Worm (Caenorhabditis elegans): Measurements from ENCODE around the gene fbxa-13.

Gene fbxa-13

DNA sequence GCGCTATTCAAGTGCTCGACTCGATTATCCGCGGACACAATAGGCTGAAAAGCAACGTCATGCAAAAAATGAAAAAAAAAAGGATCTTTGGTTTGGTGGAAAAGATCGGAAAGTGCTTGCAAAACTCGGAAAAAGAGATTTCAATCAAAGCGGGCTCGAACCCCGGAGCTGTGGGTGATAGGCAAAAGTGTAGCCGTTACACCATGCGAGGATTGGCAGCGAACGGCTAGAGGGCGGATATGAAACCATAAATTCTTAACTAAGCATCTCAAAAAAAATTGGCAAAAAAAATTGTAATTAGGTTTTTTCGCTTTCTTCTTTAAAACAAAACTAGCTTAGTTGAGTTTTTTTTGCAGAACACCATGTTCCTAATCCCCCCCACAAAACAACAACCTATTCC is 38.8 kb upstream of the fbxa-13 start (continued):
- no peak for TF ChIP-seq daf-12 (tag; optimal IDR thresholded peaks at IDR 0.05)
- TF ChIP-seq lim-7 (GFP tag; IDR thresholded peaks at IDR 0.05): no peak; the same call in none of the 2 replicates
- no peak for TF ChIP-seq nhr-25 (tag; optimal IDR thresholded peaks at IDR 0.05; ENCODE audit: borderline replicate concordance, insufficient read depth)
- TF ChIP-seq snpc-1.2 (GFP tag; IDR thresholded peaks at IDR 0.05): no peak
- TF ChIP-seq ZK546.5 (tag; optimal IDR thresholded peaks at IDR 0.05): no peak
- TF ChIP-seq lin-29 (GFP tag; IDR thresholded peaks at IDR 0.05): no peak

DNA sequence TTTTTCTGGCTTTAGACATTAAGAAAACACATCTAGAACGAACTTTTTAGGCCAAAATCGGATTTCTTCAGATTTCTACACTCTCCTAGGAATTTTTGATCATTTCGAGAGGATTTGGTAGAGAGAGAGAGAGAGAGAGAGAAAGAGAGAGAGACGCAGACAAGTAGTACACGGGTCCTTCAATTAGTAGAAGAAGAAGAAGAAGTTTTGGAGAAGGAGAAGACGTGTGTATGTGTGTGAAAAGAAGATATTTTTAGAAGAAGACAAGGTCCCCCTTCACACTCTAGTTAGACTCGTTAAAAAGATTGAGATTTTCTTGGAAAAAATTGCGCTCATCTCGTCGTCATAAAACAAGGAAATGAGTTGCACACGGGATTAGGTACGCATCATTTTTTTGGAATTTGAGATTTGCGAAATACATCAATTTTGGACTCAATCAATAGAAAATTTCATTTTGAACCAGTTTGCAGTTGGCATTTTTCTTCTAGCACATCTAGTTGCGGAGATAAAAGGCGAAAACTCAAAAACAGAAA is 37.9 kb upstream of the fbxa-13 start:
- no peak for TF ChIP-seq nhr-10 (tag; optimal IDR thresholded peaks at IDR 0.05)
- TF ChIP-seq aha-1 (tag): peak; percentile 51

DNA sequence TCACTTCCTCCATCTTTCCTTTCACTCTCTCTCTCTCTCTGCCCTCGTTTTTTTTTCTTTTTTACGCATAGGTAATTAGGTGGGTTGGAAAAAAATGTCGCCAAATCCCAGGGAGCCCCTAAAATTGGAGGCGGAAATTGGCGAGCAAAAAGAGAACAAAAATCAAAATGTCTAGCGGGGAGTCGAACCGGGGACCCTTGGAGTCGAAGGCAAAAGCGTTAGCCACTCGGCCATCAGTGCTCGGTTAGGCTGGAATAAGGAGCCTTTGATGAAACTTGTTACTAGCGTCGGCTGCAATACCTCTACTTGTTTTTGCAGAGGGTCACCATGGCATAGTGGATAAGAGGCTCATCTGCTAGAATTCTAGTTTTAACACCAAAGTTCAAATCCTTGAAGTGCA is 37.4 kb upstream of the fbxa-13 start:
- TF ChIP-seq F10B5.3 (tag; optimal IDR thresholded peaks at IDR 0.05): no peak
- 0 out of 2 replicates have a peak, but pooled peaks have one; percentile 21 for TF ChIP-seq pha-4 (GFP tag; IDR thresholded peaks at IDR 0.05)
- TF ChIP-seq pha-4 (tag; optimal IDR thresholded peaks at IDR 0.05): no peak
- TF ChIP-seq nhr-102 (tag; optimal IDR thresholded peaks at IDR 0.05): no peak
- TF ChIP-seq zfp-3 (GFP tag; conservative IDR thresholded peaks at IDR 0.05): no peak
- no peak for TF ChIP-seq rbr-2 (tag; optimal IDR thresholded peaks at IDR 0.05)
- TF ChIP-seq mep-1 (tag; optimal IDR thresholded peaks at IDR 0.05): no peak
- no peak for TF ChIP-seq unc-62 (GFP tag; optimal IDR thresholded peaks at IDR 0.05 in 1 of 2)
- no peak for TF ChIP-seq unc-62 (tag; optimal IDR thresholded peaks at IDR 0.05)
- TF ChIP-seq unc-130 (GFP tag; optimal IDR thresholded peaks at IDR 0.05): no peak
- TF ChIP-seq daf-8 (GFP tag; IDR thresholded peaks at IDR 0.05): no peak
- no peak for TF ChIP-seq lsy-2 (tag; optimal IDR thresholded peaks at IDR 0.05)
- TF ChIP-seq lin-13 (GFP tag; optimal IDR thresholded peaks at IDR 0.05): peak; percentile 34
- no peak for TF ChIP-seq arid-1 (GFP tag; conservative IDR thresholded peaks at IDR 0.05)
- TF ChIP-seq R02D3.7 (tag; optimal IDR thresholded peaks at IDR 0.05): no peak
- 0 out of 2 replicates have a peak, but pooled peaks have one; percentile 32 for TF ChIP-seq D1046.2 (GFP tag; IDR thresholded peaks at IDR 0.05)
- TF ChIP-seq mxl-2 (GFP tag; conservative IDR thresholded peaks at IDR 0.05): no peak
- no peak for TF ChIP-seq ZK337.2 (GFP tag; IDR thresholded peaks at IDR 0.05)
- no peak for TF ChIP-seq cey-2 (tag; optimal IDR thresholded peaks at IDR 0.05; ENCODE audit: borderline replicate concordance, insufficient read depth)
- no peak for TF ChIP-seq attf-4 (tag; optimal IDR thresholded peaks at IDR 0.05)
- TF ChIP-seq nhr-237 (tag; optimal IDR thresholded peaks at IDR 0.05): no peak
- TF ChIP-seq spr-3 (GFP tag; optimal IDR thresholded peaks at IDR 0.05): no peak
- no peak for TF ChIP-seq madf-9 (GFP tag; conservative IDR thresholded peaks at IDR 0.05)
- no peak for TF ChIP-seq fkh-10 (GFP tag; optimal IDR thresholded peaks at IDR 0.05)
- no peak for TF ChIP-seq saeg-2 (GFP tag; IDR thresholded peaks at IDR 0.05)
- TF ChIP-seq ama-1 (optimal IDR thresholded peaks at IDR 0.05): no peak
- TF ChIP-seq zip-2 (tag; optimal IDR thresholded peaks at IDR 0.05): no peak
- no peak for TF ChIP-seq ZK546.5 (tag; optimal IDR thresholded peaks at IDR 0.05)
- no peak for TF ChIP-seq dve-1 (tag; optimal IDR thresholded peaks at IDR 0.05; ENCODE audit: insufficient read depth)
- TF ChIP-seq egl-27 (tag; optimal IDR thresholded peaks at IDR 0.05): no peak
- TF ChIP-seq lin-39 (tag; optimal IDR thresholded peaks at IDR 0.05): no peak
- no peak for TF ChIP-seq ctbp-1 (GFP tag; IDR thresholded peaks at IDR 0.05)
- peak; percentile 66; the same call in 1 of the 2 replicates for TF ChIP-seq lim-7 (GFP tag; IDR thresholded peaks at IDR 0.05)
- TF ChIP-seq nhr-111 (GFP tag; optimal IDR thresholded peaks at IDR 0.05): no peak
- no peak for TF ChIP-seq unc-39 (tag; optimal IDR thresholded peaks at IDR 0.05)
- TF ChIP-seq hlh-11 (tag; optimal IDR thresholded peaks at IDR 0.05): no peak
- no peak for TF ChIP-seq dmd-8 (GFP tag; IDR thresholded peaks at IDR 0.05)
- TF ChIP-seq php-3 (GFP tag; IDR thresholded peaks at IDR 0.05): no peak
- TF ChIP-seq daf-19 (GFP tag; conservative IDR thresholded peaks at IDR 0.05): no peak
- no peak for TF ChIP-seq Y48G9A.11 (GFP tag; IDR thresholded peaks at IDR 0.05)
- TF ChIP-seq ceh-62 (tag; optimal IDR thresholded peaks at IDR 0.05): no peak
- TF ChIP-seq nhr-10 (tag; optimal IDR thresholded peaks at IDR 0.05): no peak
- TF ChIP-seq lir-3 (tag; optimal IDR thresholded peaks at IDR 0.05): no peak

Measured in whole organism, L4 larva.